Worm (Caenorhabditis elegans): ENCODE measurements around the gene Y59A8A.8.

DNA sequence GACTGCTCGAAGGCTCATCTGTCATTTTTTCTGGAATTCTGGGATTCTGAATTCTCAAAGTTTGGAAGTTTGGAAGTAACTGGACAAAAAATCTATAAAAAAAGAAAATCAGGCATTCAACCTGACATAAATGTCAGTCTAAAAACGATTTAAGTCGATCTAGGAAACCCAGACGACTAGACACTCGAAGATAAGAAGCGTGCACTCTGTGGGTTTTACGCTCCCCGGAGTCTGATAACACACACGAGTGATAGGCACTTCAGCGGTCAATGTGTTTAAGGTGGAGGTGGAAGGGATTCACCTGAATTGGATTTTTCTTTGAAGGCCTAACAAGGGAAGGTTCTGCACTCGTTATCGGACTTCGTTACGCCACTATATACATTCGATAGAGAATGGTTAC is 23.5 kb downstream of the Y59A8A.8 start, which contains the start of gene C06H5.6:
- no peak for TF ChIP-seq gei-8 (GFP tag; optimal IDR thresholded peaks at IDR 0.05)
- no peak for TF ChIP-seq ceh-28 (tag; optimal IDR thresholded peaks at IDR 0.05)
- TF ChIP-seq unc-62 (GFP tag; optimal IDR thresholded peaks at IDR 0.05 in 1 of 2) = no peak
- TF ChIP-seq unc-62 (tag; optimal IDR thresholded peaks at IDR 0.05) = no peak
- TF ChIP-seq lir-3 (tag; optimal IDR thresholded peaks at IDR 0.05) = no peak
- TF ChIP-seq lin-1 (GFP tag; IDR thresholded peaks at IDR 0.05) = no peak
- TF ChIP-seq aly-2 (tag; optimal IDR thresholded peaks at IDR 0.05) = no peak
